Worm (Caenorhabditis elegans) whole organism, late embryonic: ENCODE results near the gene T24C2.3.

ENCODE experiments used
- C08G9.2 ChIP-seq: sonication (generic microtip); optimal IDR thresholded peaks from 2 replicates; lab custom pipeline; 2016; ENCODE audit warnings: mild to moderate bottlenecking, missing genetic modification characterization, moderate library complexity, missing compliant biosample characterization
- F13H6.1 ChIP-seq: sonication (generic microtip); optimal IDR thresholded peaks from 2 replicates; lab custom pipeline; 2016; ENCODE audit warnings: missing genetic modification characterization, missing compliant biosample characterization
- T23F11.4 ChIP-seq: fragments of 200-800 bp; sonication (Bioruptor generic); optimal IDR thresholded peaks from 2 replicates; lab custom pipeline; 2018; ENCODE audit warnings: mild to moderate bottlenecking, missing genetic modification characterization, missing compliant biosample characterization
- Y22D7AL.16 ChIP-seq: sonication (generic microtip); optimal IDR thresholded peaks from 2 replicates; lab custom pipeline; 2016; ENCODE audit warnings: missing genetic modification characterization, missing compliant biosample characterization
- ceh-14 ChIP-seq: sonication (generic microtip); optimal IDR thresholded peaks from 2 replicates; lab custom pipeline; 2016; ENCODE audit warnings: missing genotype, missing genetic modification characterization, missing compliant biosample characterization
- ceh-18 ChIP-seq: sonication (generic microtip); optimal IDR thresholded peaks from 2 replicates; lab custom pipeline; 2016; ENCODE audit warnings: missing genetic modification characterization, missing compliant biosample characterization
- ceh-2 ChIP-seq: sonication (generic microtip); optimal IDR thresholded peaks from 2 replicates; lab custom pipeline; 2016; ENCODE audit warnings: missing genotype, missing genetic modification characterization, missing compliant biosample characterization
- ceh-30 ChIP-seq: fragments of 150-350 bp; optimal IDR thresholded peaks from 2 replicates; lab custom pipeline; 2014; ENCODE audit warnings: missing biosample characterization, missing genetic modification characterization
- ceh-31 ChIP-seq: sonication (generic microtip); optimal IDR thresholded peaks from 2 replicates; lab custom pipeline; 2016; ENCODE audit warnings: missing genetic modification characterization, missing compliant biosample characterization
- ceh-45 ChIP-seq: fragments of 200-800 bp; sonication (Bioruptor generic); IDR thresholded peaks from 2 replicates; pipeline ENCODE4 v1.3.6; 2022; ENCODE audit warnings: missing genetic modification reagents, missing genetic modification characterization, missing compliant biosample characterization
- che-1 ChIP-seq: sonication (generic microtip); optimal IDR thresholded peaks from 2 replicates; lab custom pipeline; 2016; ENCODE audit warnings: mild to moderate bottlenecking, missing genetic modification characterization, missing compliant biosample characterization
- dve-1 ChIP-seq: sonication (generic microtip); optimal IDR thresholded peaks from 2 replicates; lab custom pipeline; 2017; ENCODE audit warnings: antibody characterized with exemption, mild to moderate bottlenecking, missing genetic modification characterization, missing compliant biosample characterization
- ets-4 ChIP-seq: sonication (generic microtip); optimal IDR thresholded peaks from 2 replicates; lab custom pipeline; 2016; ENCODE audit warnings: missing genetic modification characterization, missing compliant biosample characterization
- eyg-1 ChIP-seq: sonication (generic microtip); optimal IDR thresholded peaks from 2 replicates; lab custom pipeline; 2016; ENCODE audit warnings: missing genotype, missing genetic modification characterization, missing compliant biosample characterization
- fkh-10 ChIP-seq: fragments of 150-350 bp; optimal IDR thresholded peaks from 2 replicates; lab custom pipeline; 2014; ENCODE audit warnings: missing biosample characterization, missing genetic modification reagents, missing genetic modification characterization
- fkh-6 ChIP-seq: sonication (generic microtip); optimal IDR thresholded peaks from 2 replicates; lab custom pipeline; 2016; ENCODE audit warnings: missing genetic modification characterization, missing compliant biosample characterization
- hlh-13 ChIP-seq: fragments of 200-800 bp; sonication (Bioruptor generic); optimal IDR thresholded peaks from 2 replicates; lab custom pipeline; 2018; ENCODE audit warnings: mild to moderate bottlenecking, missing genetic modification characterization, missing compliant biosample characterization
- madf-2 ChIP-seq: sonication (generic microtip); optimal IDR thresholded peaks from 2 replicates; lab custom pipeline; 2017; ENCODE audit warnings: missing genetic modification characterization, missing compliant biosample characterization
- nfya-1 ChIP-seq: sonication (generic microtip); optimal IDR thresholded peaks from 2 replicates; lab custom pipeline; 2017; ENCODE audit warnings: missing genetic modification characterization, mild to moderate bottlenecking, missing compliant biosample characterization, antibody characterized with exemption, moderate library complexity
- nhr-11 ChIP-seq: fragments of 150-350 bp; optimal IDR thresholded peaks from 2 replicates; lab custom pipeline; 2014; ENCODE audit warnings: missing biosample characterization, missing genetic modification characterization
- nhr-232 ChIP-seq: sonication (generic microtip); optimal IDR thresholded peaks from 2 replicates; lab custom pipeline; 2016; ENCODE audit warnings: missing genetic modification characterization, missing compliant biosample characterization
- pag-3 ChIP-seq: sonication (generic microtip); optimal IDR thresholded peaks from 2 replicates; lab custom pipeline; 2016; ENCODE audit warnings: missing compliant biosample characterization, missing genetic modification characterization, borderline replicate concordance
- pax-1 ChIP-seq: fragments of 150-350 bp; optimal IDR thresholded peaks from 2 replicates; lab custom pipeline; 2014; ENCODE audit warnings: missing biosample characterization, missing genetic modification characterization
- pha-4 ChIP-seq: fragments of 150-350 bp; optimal IDR thresholded peaks from 2 replicates; lab custom pipeline; 2018; ENCODE audit warnings: missing biosample characterization, missing genetic modification reagents, missing genetic modification characterization
- pros-1 ChIP-seq: fragments of 150-350 bp; optimal IDR thresholded peaks from 2 replicates; lab custom pipeline; 2014; ENCODE audit warnings: missing biosample characterization, missing genetic modification reagents, missing genetic modification characterization
- rnt-1 ChIP-seq: sonication (generic microtip); optimal IDR thresholded peaks from 2 replicates; lab custom pipeline; 2016; ENCODE audit warnings: missing genetic modification characterization, missing compliant biosample characterization
- sdc-2 ChIP-seq: sonication (generic microtip); optimal IDR thresholded peaks from 2 replicates; lab custom pipeline; 2016; ENCODE audit warnings: missing genotype, missing genetic modification characterization, missing compliant biosample characterization
- sox-2 ChIP-seq: fragments of 200-800 bp; sonication (Bioruptor generic); IDR thresholded peaks from 2 replicates; pipeline ENCODE4 v1.3.6; 2022; ENCODE audit warnings: missing genetic modification reagents, missing genetic modification characterization, missing compliant biosample characterization
- sox-4 ChIP-seq: sonication (generic microtip); optimal IDR thresholded peaks from 2 replicates; lab custom pipeline; 2017; ENCODE audit warnings: mild to moderate bottlenecking, missing genetic modification characterization, inconsistent platforms, missing compliant biosample characterization
- tbx-2 ChIP-seq: sonication (generic microtip); optimal IDR thresholded peaks from 2 replicates; lab custom pipeline; 2016; ENCODE audit warnings: missing genetic modification characterization, missing compliant biosample characterization
- ttx-3 ChIP-seq: sonication (generic microtip); optimal IDR thresholded peaks from 2 replicates; lab custom pipeline; 2016; ENCODE audit warnings: missing genetic modification reagents, missing genetic modification characterization, missing compliant biosample characterization
- unc-3 ChIP-seq, 2 experiments: fragments of 200-800 bp in 1 of 2; sonication (Bioruptor generic) in 1 of 2; sonication (generic microtip) in 1 of 2; conservative IDR thresholded peaks in 1 of 2; optimal IDR thresholded peaks in 1 of 2; 2 replicates each; pipeline versions ENCODE4 v1.3.6 to Lab custom; 2016 to 2022; ENCODE audit warnings: missing compliant biosample characterization in 2 of 2, missing genetic modification characterization in 2 of 2, missing genetic modification reagents in 1 of 2
- unc-86 ChIP-seq: sonication (generic microtip); optimal IDR thresholded peaks from 2 replicates; lab custom pipeline; 2016; ENCODE audit warnings: missing genetic modification characterization, missing compliant biosample characterization
- zip-5 ChIP-seq: sonication (generic microtip); optimal IDR thresholded peaks from 2 replicates; lab custom pipeline; 2016; ENCODE audit warnings: missing genetic modification characterization, missing compliant biosample characterization
- ztf-16 ChIP-seq: sonication (generic microtip); optimal IDR thresholded peaks from 2 replicates; lab custom pipeline; 2017; ENCODE audit warnings: missing genetic modification characterization, missing compliant biosample characterization

Gene T24C2.3

ce11 chrX:14530107-14530506 is 13.2 kb upstream of the T24C2.3 start, which contains the start of gene nspc-20:
TSS of gene nspc-20 (minus strand) at chrX:14530207.
- no peak for TF ChIP-seq sox-2 (GFP tag; lab: Robert Waterston, UW)
- no peak for TF ChIP-seq zip-5
- no peak for TF ChIP-seq sox-4 (tag; lab: Kevin White, UChicago)
- no peak for TF ChIP-seq ceh-31 (tag; lab: Kevin White, UChicago)
- no peak for TF ChIP-seq ceh-18 (tag; lab: Kevin White, UChicago)
- TF ChIP-seq ceh-45: no peak
- TF ChIP-seq C08G9.2 (tag; lab: Kevin White, UChicago): no peak
- no peak for TF ChIP-seq ets-4 (tag; lab: Kevin White, UChicago)

DNA sequence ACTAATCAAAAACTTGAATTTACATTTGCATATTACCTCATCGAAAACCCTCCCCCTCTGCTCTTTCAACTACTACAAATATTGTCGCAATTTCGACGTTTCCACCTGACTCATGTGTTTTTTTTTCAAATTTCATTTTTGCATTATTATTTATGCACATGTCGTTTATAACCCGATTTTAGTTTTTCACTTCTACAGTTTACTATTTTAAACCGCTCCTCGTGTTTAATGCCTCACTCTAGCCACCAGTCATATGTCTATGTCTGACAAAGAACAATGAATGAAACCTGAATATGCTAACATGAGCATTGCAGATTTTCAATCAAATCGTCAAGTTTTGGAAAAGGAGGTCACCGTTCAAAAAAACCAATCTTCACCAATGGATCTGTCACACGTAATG is 9.2 kb upstream of the T24C2.3 start, which contains the start of gene T24C2.5:
TSS of gene T24C2.5 (plus strand) at position 301 of the 400 bp plus-strand sequence.
- TF ChIP-seq sox-2 (GFP tag; lab: Robert Waterston, UW): no peak
- no peak for TF ChIP-seq ceh-31 (tag; lab: Kevin White, UChicago)
- no peak for TF ChIP-seq che-1
- TF ChIP-seq fkh-10: no peak
- no peak for TF ChIP-seq pax-1 (tag; lab: Kevin White, UChicago)
- TF ChIP-seq nhr-232 (tag; lab: Kevin White, UChicago): no peak
- no peak for TF ChIP-seq tbx-2
- no peak for TF ChIP-seq dve-1 (tag; lab: Kevin White, UChicago)
- no peak for TF ChIP-seq nhr-11 (tag; lab: Kevin White, UChicago)

- TF ChIP-seq hlh-13 (GFP tag; lab: Kevin White, UChicago): no peak
- TF ChIP-seq nfya-1 (tag; lab: Kevin White, UChicago): no peak
- TF ChIP-seq nhr-232 (tag; lab: Kevin White, UChicago): no peak
- TF ChIP-seq ceh-30 (tag; lab: Kevin White, UChicago): no peak
- TF ChIP-seq ceh-2 (tag; lab: Kevin White, UChicago): no peak
- no peak for TF ChIP-seq unc-86 (tag; lab: Kevin White, UChicago)
- no peak for TF ChIP-seq pha-4 (tag; lab: Kevin White, UChicago)
- no peak for TF ChIP-seq eyg-1
- no peak for TF ChIP-seq C08G9.2 (tag; lab: Kevin White, UChicago)
- TF ChIP-seq pax-1 (tag; lab: Kevin White, UChicago): no peak
- no peak for TF ChIP-seq F13H6.1 (tag; lab: Kevin White, UChicago)
- no peak for TF ChIP-seq pag-3 (tag; lab: Kevin White, UChicago)
- no peak for TF ChIP-seq fkh-6 (tag; lab: Kevin White, UChicago)
- no peak for TF ChIP-seq Y22D7AL.16
- no peak for TF ChIP-seq ttx-3 (tag; lab: Kevin White, UChicago)
- no peak for TF ChIP-seq sdc-2 (tag; lab: Kevin White, UChicago)
- TF ChIP-seq madf-2 (tag; lab: Kevin White, UChicago): no peak
- no peak for TF ChIP-seq unc-3 (GFP tag; conservative IDR thresholded peaks at IDR 0.05; lab: Robert Waterston, UW)
- no peak for TF ChIP-seq unc-3 (tag; optimal IDR thresholded peaks at IDR 0.05; lab: Kevin White, UChicago)
- TF ChIP-seq rnt-1 (tag; lab: Kevin White, UChicago): no peak
- no peak for TF ChIP-seq T23F11.4 (GFP tag; lab: Kevin White, UChicago)
- TF ChIP-seq, all 69 proteins: peak for 0
Measured at ce11 chrX:14534596-14534995, 8.7 kb upstream of the T24C2.3 start.

DNA sequence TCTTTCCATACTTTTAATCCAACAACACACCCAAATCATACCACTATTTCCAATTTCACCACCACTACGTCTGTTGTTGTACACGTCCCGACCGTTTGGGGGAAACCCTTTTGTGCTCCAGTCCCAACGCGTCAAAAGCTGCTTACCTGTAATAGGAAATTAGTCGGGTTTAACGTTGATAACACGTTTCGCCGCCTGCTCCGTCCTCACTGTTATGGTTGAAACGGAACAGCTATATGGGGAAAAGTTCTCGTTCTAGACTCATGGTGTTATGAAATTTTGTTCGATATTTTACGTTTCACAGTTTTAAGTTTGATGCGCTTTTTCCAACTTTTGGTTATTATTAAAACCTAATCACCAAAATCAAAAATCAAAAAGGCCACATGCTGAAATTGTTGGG is 7.4 kb upstream of the T24C2.3 start:
- TF ChIP-seq pros-1 (tag; lab: Kevin White, UChicago) (no peak), ceh-30 (tag; lab: Kevin White, UChicago) (no peak), ceh-14 (tag; lab: Kevin White, UChicago) (no peak), Y22D7AL.16 (no peak), sdc-2 (tag; lab: Kevin White, UChicago) (no peak), nhr-232 (tag; lab: Kevin White, UChicago) (no peak), ztf-16 (tag; lab: Kevin White, UChicago) (no peak), fkh-10 (no peak)
